Fruit fly (Drosophila melanogaster) whole organism, adult: ENCODE results near the gene bun.

Source experiments
- CG11617 ChIP-seq: fragments of 200-800 bp; sonication (Bioruptor generic); optimal IDR thresholded peaks from 2 replicates; lab custom pipeline; 2017; ENCODE audit warnings: mild to moderate bottlenecking, missing biosample characterization, missing genetic modification reagents, missing genetic modification characterization
- cic ChIP-seq: fragments of 200-800 bp; sonication (Bioruptor generic); optimal IDR thresholded peaks from 2 replicates; lab custom pipeline; 2017; ENCODE audit warnings: missing biosample characterization, mild to moderate bottlenecking, missing genetic modification characterization, moderate library complexity
- ovo ChIP-seq: fragments of 200-800 bp; sonication (Bioruptor generic); optimal IDR thresholded peaks from 2 replicates; lab custom pipeline; 2016; ENCODE audit warnings: missing biosample characterization, missing genetic modification characterization

- TF ChIP-seq cic (no peak), ovo (GFP tag; lab: Kevin White, UChicago) (no peak), CG11617 (GFP tag; lab: Kevin White, UChicago) (no peak)
These were observed 18.0 kb downstream of the bun start for dm6 chr2L:12528376-12528775.
